Worm (Caenorhabditis elegans) whole organism, young adult: ENCODE data around the gene rpl-7A.

Experiments used
- C06A6.2 ChIP-seq: fragments of 200-800 bp; sonication (Bioruptor generic); conservative IDR thresholded peaks from 2 replicates; pipeline ENCODE4 v1.3.6; 2022; ENCODE audit warnings: missing genetic modification characterization, missing compliant biosample characterization
- F33H1.4 ChIP-seq: fragments of 200-800 bp; sonication (Bioruptor generic); IDR thresholded peaks from 2 replicates; pipeline ENCODE4 v1.3.6; 2022; ENCODE audit warnings: missing genetic modification reagents, missing genetic modification characterization, missing compliant biosample characterization
- F49E8.2 ChIP-seq: sonication (generic microtip); optimal IDR thresholded peaks from 3 replicates; lab custom pipeline; 2017; ENCODE audit warnings: missing genetic modification characterization, mild to moderate bottlenecking, missing compliant biosample characterization, antibody characterized with exemption, moderate library complexity; ENCODE audit not compliant: insufficient read depth
- F57A8.1 ChIP-seq: fragments of 200-800 bp; sonication (Bioruptor generic); optimal IDR thresholded peaks from 2 replicates; lab custom pipeline; 2018; ENCODE audit warnings: mild to moderate bottlenecking, missing genetic modification characterization, moderate library complexity, missing compliant biosample characterization
- F57C9.4 ChIP-seq: sonication (generic microtip); optimal IDR thresholded peaks from 2 replicates; lab custom pipeline; 2017; ENCODE audit warnings: mild to moderate bottlenecking, missing genetic modification characterization, missing compliant biosample characterization
- K12H6.12 ChIP-seq: fragments of 200-800 bp; sonication (Bioruptor generic); optimal IDR thresholded peaks from 2 replicates; lab custom pipeline; 2018; ENCODE audit warnings: mild to moderate bottlenecking, missing genetic modification characterization, missing compliant biosample characterization
- T26A5.8 ChIP-seq: sonication (generic microtip); optimal IDR thresholded peaks from 2 replicates; lab custom pipeline; 2016; ENCODE audit warnings: missing genetic modification characterization, missing compliant biosample characterization
- Y56A3A.18 ChIP-seq: fragments of 200-800 bp; sonication (Bioruptor generic); IDR thresholded peaks from 2 replicates; pipeline ENCODE4 v1.3.6; 2022; ENCODE audit warnings: missing genetic modification reagents, missing genetic modification characterization, missing compliant biosample characterization
- Y67H2A.10 ChIP-seq: fragments of 200-800 bp; sonication (Bioruptor generic); conservative IDR thresholded peaks from 2 replicates; pipeline ENCODE4 v1.3.6; 2022; ENCODE audit warnings: missing genetic modification reagents, missing genetic modification characterization, missing compliant biosample characterization
- attf-3 ChIP-seq: fragments of 200-800 bp; sonication (Bioruptor generic); conservative IDR thresholded peaks from 2 replicates; pipeline ENCODE4 v1.3.6; 2022; ENCODE audit warnings: missing genetic modification reagents, missing genetic modification characterization, missing compliant biosample characterization
- attf-5 ChIP-seq: fragments of 200-800 bp; sonication (Bioruptor generic); optimal IDR thresholded peaks from 2 replicates; lab custom pipeline; 2018; ENCODE audit warnings: mild to moderate bottlenecking, missing genetic modification characterization, missing compliant biosample characterization
- ceh-100 ChIP-seq: fragments of 200-800 bp; sonication (Bioruptor generic); IDR thresholded peaks from 2 replicates; pipeline ENCODE4 v1.3.6; 2022; ENCODE audit warnings: missing genetic modification reagents, missing genetic modification characterization, missing compliant biosample characterization
- ceh-27 ChIP-seq: fragments of 200-800 bp; sonication (Bioruptor generic); optimal IDR thresholded peaks from 2 replicates; lab custom pipeline; 2018; ENCODE audit warnings: mild to moderate bottlenecking, missing genetic modification characterization, moderate library complexity, missing compliant biosample characterization
- ceh-58 ChIP-seq: fragments of 200-800 bp; sonication (Bioruptor generic); IDR thresholded peaks from 2 replicates; pipeline ENCODE4 v1.3.6; 2022; ENCODE audit warnings: missing genetic modification characterization, missing compliant biosample characterization
- ceh-91 ChIP-seq: fragments of 200-800 bp; sonication (Bioruptor generic); IDR thresholded peaks from 2 replicates; pipeline ENCODE4 v1.3.6; 2022; ENCODE audit warnings: missing genetic modification reagents, missing genetic modification characterization, missing compliant biosample characterization
- chd-7 ChIP-seq: sonication (generic microtip); optimal IDR thresholded peaks from 2 replicates; lab custom pipeline; 2016; ENCODE audit warnings: mild to moderate bottlenecking, missing genetic modification characterization, moderate library complexity, missing compliant biosample characterization
- efl-1 ChIP-seq: fragments of 150-350 bp; optimal IDR thresholded peaks from 2 replicates; lab custom pipeline; 2014; ENCODE audit warnings: missing biosample characterization, missing genetic modification reagents, missing genetic modification characterization
- hlh-26 ChIP-seq: fragments of 200-800 bp; sonication (Bioruptor generic); conservative IDR thresholded peaks from 2 replicates; pipeline ENCODE4 v1.3.6; 2022; ENCODE audit warnings: missing genetic modification reagents, missing genetic modification characterization, missing compliant biosample characterization
- hmg-1.2 ChIP-seq: fragments of 200-800 bp; sonication (Bioruptor generic); IDR thresholded peaks from 2 replicates; pipeline ENCODE4 v1.3.6; 2022; ENCODE audit warnings: missing genetic modification reagents, missing genetic modification characterization, missing compliant biosample characterization
- hmg-20 ChIP-seq: fragments of 200-800 bp; sonication (Bioruptor generic); IDR thresholded peaks from 2 replicates; pipeline ENCODE4 v1.3.6; 2022; ENCODE audit warnings: missing genetic modification reagents, missing genetic modification characterization, missing compliant biosample characterization
- lag-1 ChIP-seq: fragments of 200-800 bp; sonication (Bioruptor generic); IDR thresholded peaks from 2 replicates; pipeline ENCODE4 v1.3.6; 2022; ENCODE audit warnings: missing genetic modification reagents, missing genetic modification characterization, missing compliant biosample characterization
- let-526 ChIP-seq: fragments of 200-800 bp; sonication (Bioruptor generic); IDR thresholded peaks from 2 replicates; pipeline ENCODE4 v1.3.6; 2022; ENCODE audit warnings: missing genetic modification reagents, missing genetic modification characterization, missing compliant biosample characterization
- lir-1 ChIP-seq: fragments of 200-800 bp; sonication (Bioruptor generic); conservative IDR thresholded peaks from 2 replicates; pipeline ENCODE4 v1.3.6; 2022; ENCODE audit warnings: missing genetic modification reagents, missing genetic modification characterization, missing compliant biosample characterization
- lsy-27 ChIP-seq: sonication (generic microtip); optimal IDR thresholded peaks from 2 replicates; lab custom pipeline; 2017; ENCODE audit warnings: missing genetic modification characterization, mild to moderate bottlenecking, missing compliant biosample characterization, antibody characterized with exemption, missing genotype, borderline replicate concordance; ENCODE audit not compliant: insufficient read depth
- madf-10 ChIP-seq: sonication (generic microtip); optimal IDR thresholded peaks from 2 replicates; lab custom pipeline; 2016; ENCODE audit warnings: mild to moderate bottlenecking, missing genetic modification characterization, missing compliant biosample characterization
- madf-3 ChIP-seq: fragments of 200-800 bp; sonication (Bioruptor generic); IDR thresholded peaks from 2 replicates; pipeline ENCODE4 v1.3.6; 2022; ENCODE audit warnings: missing genetic modification reagents, missing genetic modification characterization, missing compliant biosample characterization
- madf-6 ChIP-seq: fragments of 200-800 bp; sonication (Bioruptor generic); IDR thresholded peaks from 2 replicates; pipeline ENCODE4 v1.3.6; 2022; ENCODE audit warnings: missing genetic modification reagents, missing genetic modification characterization, missing compliant biosample characterization
- nhr-90 ChIP-seq: sonication (generic microtip); optimal IDR thresholded peaks from 2 replicates; lab custom pipeline; 2016; ENCODE audit warnings: missing genotype, mild to moderate bottlenecking, missing genetic modification characterization, missing compliant biosample characterization
- pbrm-1 ChIP-seq: fragments of 200-800 bp; sonication (Bioruptor generic); IDR thresholded peaks from 2 replicates; pipeline ENCODE4 v1.3.6; 2022; ENCODE audit warnings: missing genetic modification reagents, missing genetic modification characterization, missing compliant biosample characterization
- pha-4 ChIP-seq: fragments of 150-350 bp; sonication (generic microtip); optimal IDR thresholded peaks from 2 replicates; lab custom pipeline; 2014; ENCODE audit warnings: missing biosample characterization, missing genetic modification reagents, missing genetic modification characterization
- snpc-4 ChIP-seq, 5 experiments: fragments of 150-350 bp in 1 of 5; sonication (generic microtip) in 4 of 5; optimal IDR thresholded peaks; 2 replicates each; lab custom pipeline; 2014 to 2018; ENCODE audit warnings: missing genetic modification characterization in 5 of 5, missing biosample characterization in 3 of 5, antibody characterized with exemption in 2 of 5, mild to moderate bottlenecking in 2 of 5, missing compliant biosample characterization in 2 of 5, missing genotype in 2 of 5, moderate library complexity in 2 of 5, missing genetic modification reagents in 1 of 5
- sptf-2 ChIP-seq: fragments of 200-800 bp; sonication (Bioruptor generic); optimal IDR thresholded peaks from 2 replicates; lab custom pipeline; 2018; ENCODE audit warnings: mild to moderate bottlenecking, missing genetic modification characterization, missing compliant biosample characterization
- tbp1 ChIP-seq: fragments of 200-800 bp; sonication (Bioruptor generic); optimal IDR thresholded peaks from 2 replicates; lab custom pipeline; 2018; ENCODE audit warnings: mild to moderate bottlenecking, missing genetic modification characterization, missing compliant biosample characterization
- unc-62 ChIP-seq: fragments of 150-350 bp; optimal IDR thresholded peaks from 2 replicates; lab custom pipeline; 2014; ENCODE audit warnings: missing biosample characterization, missing genetic modification reagents, missing genetic modification characterization
- ztf-26 ChIP-seq: sonication (generic microtip); optimal IDR thresholded peaks from 2 replicates; lab custom pipeline; 2017; ENCODE audit warnings: missing genetic modification characterization, missing compliant biosample characterization
- ztf-3 ChIP-seq: fragments of 200-800 bp; sonication (Bioruptor generic); optimal IDR thresholded peaks from 2 replicates; lab custom pipeline; 2018; ENCODE audit warnings: mild to moderate bottlenecking, missing genetic modification characterization, missing compliant biosample characterization

Gene rpl-7A

ce11 chrIV:4347578-4348003 is 42.8 kb downstream of the rpl-7A start (continued):
- TF ChIP-seq hmg-20 (GFP tag; lab: Robert Waterston, UW) (peak; percentile 29; the same call in 1 of the 2 replicates), ztf-3 (GFP tag; lab: Kevin White, UChicago) (no peak), madf-10 (tag; lab: Kevin White, UChicago) (no peak), hmg-1.2 (peak; percentile 61), tbp1 (GFP tag; lab: Kevin White, UChicago) (peak; percentile 70), let-526 (GFP tag; lab: Robert Waterston, UW) (no peak), snpc-4 (GFP tag; optimal IDR thresholded peaks at IDR 0.05; lab: Kevin White, UChicago) (peak; percentile 85), snpc-4 (tag; optimal IDR thresholded peaks at IDR 0.05; lab: Kevin White, UChicago) (peak; percentile 83 to 96 (median 92)), lsy-27 (tag; lab: Kevin White, UChicago) (peak; percentile 25), F33H1.4 (GFP tag; lab: Robert Waterston, UW) (peak; percentile 53)

DNA sequence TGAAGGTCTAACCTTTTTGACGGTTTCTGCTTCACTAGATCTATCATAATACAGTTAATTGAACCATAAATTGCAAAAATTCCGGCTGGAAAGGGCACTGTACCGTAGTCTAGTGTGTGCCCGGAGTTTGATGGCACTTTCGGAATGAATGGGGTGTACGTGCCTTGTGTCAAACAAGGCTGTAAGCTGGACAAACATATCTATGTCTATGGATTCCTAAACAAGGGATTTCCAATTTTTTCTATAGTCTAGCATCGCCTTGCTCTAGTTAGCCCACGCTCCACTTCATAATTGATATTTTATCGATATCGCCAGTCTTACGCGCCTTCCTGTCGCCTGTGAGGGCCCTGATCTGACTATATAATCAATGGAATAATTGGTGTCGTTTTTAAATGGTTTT is 43.9 kb downstream of the rpl-7A start, which contains the start of gene oac-52:
Gene oac-52 (minus strand): TSS at position 101 of the 400 bp plus-strand sequence.
- TF ChIP-seq Y67H2A.10 (GFP tag; lab: Robert Waterston, UW) (no peak), attf-5 (GFP tag; lab: Kevin White, UChicago) (no peak), madf-3 (GFP tag; lab: Robert Waterston, UW) (no peak), F57A8.1 (GFP tag; lab: Kevin White, UChicago) (no peak), madf-6 (GFP tag; lab: Robert Waterston, UW) (no peak), pbrm-1 (no peak), T26A5.8 (tag; lab: Kevin White, UChicago) (no peak), F49E8.2 (no peak), ceh-58 (GFP tag; lab: Robert Waterston, UW) (no peak), hmg-20 (GFP tag; lab: Robert Waterston, UW) (no peak), ceh-27 (GFP tag; lab: Kevin White, UChicago) (no peak), efl-1 (GFP tag; lab: Kevin White, UChicago) (no peak), hlh-26 (GFP tag; lab: Robert Waterston, UW) (no peak), pha-4 (no peak), F57C9.4 (tag; lab: Kevin White, UChicago) (no peak), hmg-1.2 (no peak), nhr-90 (tag; lab: Kevin White, UChicago) (no peak), attf-3 (GFP tag; lab: Robert Waterston, UW) (no peak), K12H6.12 (no peak)
- TF ChIP-seq, all 124 proteins: peak for 0

DNA sequence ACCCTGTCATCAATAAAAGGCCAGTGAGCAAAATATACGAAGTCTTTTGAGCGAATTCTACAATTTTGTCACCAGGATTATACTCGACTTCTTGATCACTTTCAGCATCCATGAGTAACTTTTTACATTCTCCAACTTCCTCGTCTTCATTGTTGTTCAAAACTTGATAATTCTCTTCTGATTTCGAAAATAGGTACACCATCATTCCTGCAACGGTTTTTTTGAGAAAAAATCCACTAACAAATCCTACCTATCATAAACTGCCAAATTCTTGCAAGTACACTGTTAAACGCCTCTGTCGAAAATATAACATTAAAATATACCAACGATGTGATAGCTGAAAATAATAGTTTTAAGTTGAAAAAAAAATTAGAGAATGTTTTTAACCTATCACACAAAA is 45.6 kb downstream of the rpl-7A start:
- TF ChIP-seq lag-1 (GFP tag; lab: Robert Waterston, UW) (no peak), lsy-27 (tag; lab: Kevin White, UChicago) (no peak), chd-7 (no peak), nhr-90 (tag; lab: Kevin White, UChicago) (no peak), ztf-26 (tag; lab: Kevin White, UChicago) (no peak), unc-62 (GFP tag; lab: Kevin White, UChicago) (no peak), Y56A3A.18 (no peak), sptf-2 (GFP tag; lab: Kevin White, UChicago) (no peak), C06A6.2 (GFP tag; lab: Robert Waterston, UW) (no peak), ceh-91 (GFP tag; lab: Robert Waterston, UW) (no peak), ceh-100 (GFP tag; lab: Robert Waterston, UW) (no peak), lir-1 (GFP tag; lab: Robert Waterston, UW) (no peak)
